Worm (Caenorhabditis elegans) whole organism, midembryonic: ENCODE measurements around the gene klp-11.

Experiments
- T22C8.4 ChIP-seq: fragments of 200-800 bp; sonication (Bioruptor generic); IDR thresholded peaks from 2 replicates; pipeline ENCODE4 v1.3.6; 2022; ENCODE audit warnings: missing genetic modification characterization, missing compliant biosample characterization
- cog-1 ChIP-seq: sonication (generic microtip); optimal IDR thresholded peaks from 2 replicates; lab custom pipeline; 2016; ENCODE audit warnings: missing genetic modification characterization, missing compliant biosample characterization
- flt-1 ChIP-seq: fragments of 200-800 bp; sonication (Bioruptor generic); IDR thresholded peaks from 2 replicates; pipeline ENCODE4 v1.3.6; 2022; ENCODE audit warnings: missing genetic modification characterization, missing compliant biosample characterization
- klf-2 ChIP-seq: fragments of 200-800 bp; sonication (Bioruptor generic); conservative IDR thresholded peaks from 2 replicates; pipeline ENCODE4 v1.3.6; 2022; ENCODE audit warnings: missing genetic modification reagents, missing genetic modification characterization, missing compliant biosample characterization
- med-1 ChIP-seq: sonication (generic microtip); optimal IDR thresholded peaks from 2 replicates; lab custom pipeline; 2017; ENCODE audit warnings: missing genetic modification characterization, mild to moderate bottlenecking, missing compliant biosample characterization, antibody characterized with exemption, missing genetic modification reagents; ENCODE audit not compliant: insufficient read depth
- ref-1 ChIP-seq: fragments of 200-800 bp; sonication (Bioruptor generic); conservative IDR thresholded peaks from 2 replicates; pipeline ENCODE4 v1.3.6; 2022; ENCODE audit warnings: missing genetic modification reagents, missing genetic modification characterization, missing compliant biosample characterization
- tab-1 ChIP-seq: fragments of 200-800 bp; sonication (Bioruptor generic); IDR thresholded peaks from 2 replicates; pipeline ENCODE4 v1.3.6; 2022; ENCODE audit warnings: missing genetic modification characterization, missing compliant biosample characterization
- ztf-23 ChIP-seq: fragments of 200-800 bp; sonication (Bioruptor generic); IDR thresholded peaks from 2 replicates; pipeline ENCODE4 v1.3.6; 2022; ENCODE audit warnings: missing genetic modification reagents, missing genetic modification characterization, missing compliant biosample characterization
- ztf-29 ChIP-seq: fragments of 200-800 bp; sonication (Bioruptor generic); IDR thresholded peaks from 2 replicates; pipeline ENCODE4 v1.3.6; 2022; ENCODE audit warnings: missing genetic modification reagents, missing genetic modification characterization, missing compliant biosample characterization

- TF ChIP-seq ztf-29 (GFP tag; lab: Robert Waterston, UW) (no peak), ztf-23 (GFP tag; lab: Robert Waterston, UW) (no peak), tab-1 (no peak), ref-1 (GFP tag; lab: Robert Waterston, UW) (no peak), klf-2 (no peak), flt-1 (no peak), T22C8.4 (GFP tag; lab: Robert Waterston, UW) (no peak), cog-1 (no peak), med-1 (no peak)
Observed at ce11 chrIV:8792808-8793207, 30.9 kb upstream of the klp-11 start, which contains the start of gene C33D9.3.
